Fruit fly (Drosophila melanogaster) whole organism, wandering third instar larva: ENCODE data around the gene CG7330.

Experiments
- Abd-B ChIP-seq: fragments of >200 bp; optimal IDR thresholded peaks from 2 replicates; lab custom pipeline; 2017; ENCODE audit warnings: missing biosample characterization, missing genetic modification characterization
- CrebA ChIP-seq: fragments of 200-800 bp; sonication (Bioruptor generic); optimal IDR thresholded peaks from 2 replicates; lab custom pipeline; 2016; ENCODE audit warnings: missing biosample characterization, mild to moderate bottlenecking, missing genetic modification characterization, borderline replicate concordance
- Dfd ChIP-seq: fragments of >200 bp; optimal IDR thresholded peaks from 2 replicates; lab custom pipeline; 2017; ENCODE audit warnings: missing biosample characterization, missing genetic modification characterization
- Hr78 ChIP-seq: fragments of >200 bp; optimal IDR thresholded peaks from 2 replicates; lab custom pipeline; 2017; ENCODE audit warnings: missing biosample characterization, missing genetic modification characterization
- Myc ChIP-seq: fragments of >200 bp; optimal IDR thresholded peaks from 2 replicates; lab custom pipeline; 2017
- N ChIP-seq: fragments of >200 bp; optimal IDR thresholded peaks from 2 replicates; lab custom pipeline; 2018; ENCODE audit warnings: missing biosample characterization, missing external identifiers, missing genetic modification characterization
- Sp1 ChIP-seq: fragments of 200-800 bp; sonication (Bioruptor generic); optimal IDR thresholded peaks from 3 replicates; lab custom pipeline; 2019; ENCODE audit warnings: missing biosample characterization, mild to moderate bottlenecking, missing genetic modification characterization, moderate library complexity
- br ChIP-seq: fragments of 200-800 bp; sonication (Bioruptor generic); optimal IDR thresholded peaks from 2 replicates; lab custom pipeline; 2016; ENCODE audit warnings: missing biosample characterization, missing genetic modification characterization
- brk ChIP-seq: fragments of 200-800 bp; sonication (Bioruptor generic); optimal IDR thresholded peaks from 2 replicates; lab custom pipeline; 2016; ENCODE audit warnings: missing biosample characterization, mild to moderate bottlenecking, missing genetic modification characterization
- lola ChIP-seq: fragments of >200 bp; optimal IDR thresholded peaks from 2 replicates; lab custom pipeline; 2017; ENCODE audit warnings: missing biosample characterization, missing genetic modification characterization
- pan ChIP-seq: fragments of >200 bp; optimal IDR thresholded peaks from 2 replicates; lab custom pipeline; 2017
- psq ChIP-seq: fragments of 200-800 bp; sonication (Bioruptor generic); optimal IDR thresholded peaks from 3 replicates; lab custom pipeline; 2017; ENCODE audit warnings: missing biosample characterization, mild to moderate bottlenecking, missing genetic modification characterization, moderate library complexity
- tai ChIP-seq: sonication (Bioruptor generic); optimal IDR thresholded peaks from 2 replicates; lab custom pipeline; 2016; ENCODE audit warnings: missing biosample characterization, missing genetic modification characterization

- TF ChIP-seq br (GFP tag; lab: Kevin White, UChicago) (no peak), lola (no peak), Sp1 (GFP tag; lab: Kevin White, UChicago) (no peak), Abd-B (GFP tag; lab: Kevin White, UChicago) (no peak), Hr78 (no peak), tai (GFP tag; lab: Kevin White, UChicago) (no peak), Dfd (GFP tag; lab: Kevin White, UChicago) (no peak), N (GFP tag; lab: Kevin White, UChicago) (no peak), pan (lab: Kevin White, UChicago) (no peak), CrebA (GFP tag; lab: Kevin White, UChicago) (no peak), psq (no peak), Myc (lab: Kevin White, UChicago) (no peak), brk (no peak)
Observed at dm6 chr3L:18173668-18174067, 24.9 kb downstream of the CG7330 start.
